ENCODE assay signal across 4 worm cellular contexts in genomic region chrIII:11467631-11468481, ce11.
A peak's percentile ranks its signal among the peaks of the same experiment; 100 is the strongest.
TF ChIP-seq lines count a peak whose summit lies in the region.

No protein-coding gene starts in this region.

TF ChIP-seq in whole organism, L2 larva, 48 proteins besides CTCF, POLR2A, EP300 and RAD21:
- TF ChIP-seq nhr-12 (tag; optimal IDR thresholded peaks at IDR 0.05; lab: Kevin White, UChicago) (no peak), egl-27 (tag; optimal IDR thresholded peaks at IDR 0.05; lab: Kevin White, UChicago) (no peak), R02D3.7 (tag; optimal IDR thresholded peaks at IDR 0.05; lab: Kevin White, UChicago) (no peak), ama-1 (optimal IDR thresholded peaks at IDR 0.05; lab: Kevin White, UChicago) (no peak), nhr-21 (tag; optimal IDR thresholded peaks at IDR 0.05; lab: Kevin White, UChicago) (no peak), nhr-129 (tag; optimal IDR thresholded peaks at IDR 0.05; lab: Kevin White, UChicago) (peak; percentile 19), ceh-16 (tag; optimal IDR thresholded peaks at IDR 0.05; lab: Kevin White, UChicago) (no peak), lsy-2 (tag; optimal IDR thresholded peaks at IDR 0.05; lab: Kevin White, UChicago) (no peak), lin-11 (tag; optimal IDR thresholded peaks at IDR 0.05; lab: Kevin White, UChicago) (no peak), sma-9 (GFP tag; optimal IDR thresholded peaks at IDR 0.05; lab: Kevin White, UChicago) (no peak), sma-9 (tag; optimal IDR thresholded peaks at IDR 0.05; lab: Kevin White, UChicago) (no peak), elt-1 (tag; optimal IDR thresholded peaks at IDR 0.05; lab: Kevin White, UChicago) (no peak), F13H6.1 (tag; optimal IDR thresholded peaks at IDR 0.05; lab: Kevin White, UChicago) (peak; percentile 9)

TF ChIP-seq in whole organism, L4 larva, 104 proteins besides CTCF, POLR2A, EP300 and RAD21 (continues in another document):
- no peak for TF ChIP-seq nhr-111 (GFP tag; optimal IDR thresholded peaks at IDR 0.05; lab: Kevin White, UChicago)
- peak in 1 of 2 experiments; percentile 7 for TF ChIP-seq lsy-2 (tag; optimal IDR thresholded peaks at IDR 0.05; lab: Kevin White, UChicago)
- TF ChIP-seq fos-1 (tag; optimal IDR thresholded peaks at IDR 0.05; lab: Kevin White, UChicago): no peak
- TF ChIP-seq zfp-3 (GFP tag; conservative IDR thresholded peaks at IDR 0.05; lab: Robert Waterston, UW): no peak
- TF ChIP-seq nhr-42 (GFP tag; IDR thresholded peaks at IDR 0.05; lab: Robert Waterston, UW): no peak
- TF ChIP-seq F44E2.7 (GFP tag; IDR thresholded peaks at IDR 0.05; lab: Robert Waterston, UW): no peak
- no peak for TF ChIP-seq unc-130 (GFP tag; optimal IDR thresholded peaks at IDR 0.05; lab: Kevin White, UChicago)
- TF ChIP-seq nhr-77 (tag; optimal IDR thresholded peaks at IDR 0.05; lab: Kevin White, UChicago): no peak
- TF ChIP-seq unc-62 (GFP tag; optimal IDR thresholded peaks at IDR 0.05 in 1 of 2; lab: Kevin White, UChicago): no peak
- no peak for TF ChIP-seq unc-62 (tag; optimal IDR thresholded peaks at IDR 0.05; lab: Kevin White, UChicago)
- TF ChIP-seq ZK337.2 (GFP tag; IDR thresholded peaks at IDR 0.05; lab: Robert Waterston, UW): no peak
- no peak for TF ChIP-seq zip-2 (tag; optimal IDR thresholded peaks at IDR 0.05; lab: Kevin White, UChicago)
- TF ChIP-seq egl-27 (tag; optimal IDR thresholded peaks at IDR 0.05; lab: Kevin White, UChicago): no peak
- TF ChIP-seq ctbp-1 (GFP tag; IDR thresholded peaks at IDR 0.05; lab: Robert Waterston, UW): 0 out of 2 replicates have a peak, but pooled peaks have one; percentile 26
- peak; percentile 80 for TF ChIP-seq aha-1 (tag; lab: Kevin White, UChicago)
- TF ChIP-seq nhr-48 (tag; optimal IDR thresholded peaks at IDR 0.05; lab: Kevin White, UChicago): no peak
- TF ChIP-seq snpc-4 (tag; optimal IDR thresholded peaks at IDR 0.05; lab: Kevin White, UChicago): no peak
- no peak for TF ChIP-seq nhr-6 (tag; optimal IDR thresholded peaks at IDR 0.05; lab: Kevin White, UChicago)
- TF ChIP-seq rbr-2 (tag; optimal IDR thresholded peaks at IDR 0.05; lab: Kevin White, UChicago): no peak
- TF ChIP-seq unc-39 (tag; optimal IDR thresholded peaks at IDR 0.05; lab: Kevin White, UChicago): no peak
- TF ChIP-seq mdt-29 (GFP tag; IDR thresholded peaks at IDR 0.05; lab: Robert Waterston, UW): no peak
- TF ChIP-seq ceh-44 (GFP tag; IDR thresholded peaks at IDR 0.05; lab: Robert Waterston, UW): 0 out of 2 replicates have a peak, but pooled peaks have one; percentile 12
- TF ChIP-seq daf-16 (GFP tag; optimal IDR thresholded peaks at IDR 0.05; lab: Kevin White, UChicago): no peak
- no peak for TF ChIP-seq daf-16 (tag; optimal IDR thresholded peaks at IDR 0.05; lab: Kevin White, UChicago)
- no peak for TF ChIP-seq hif-1 (tag; optimal IDR thresholded peaks at IDR 0.05; lab: Kevin White, UChicago)
- TF ChIP-seq R02D3.7 (tag; optimal IDR thresholded peaks at IDR 0.05; lab: Kevin White, UChicago): no peak
- no peak for TF ChIP-seq D1046.2 (GFP tag; IDR thresholded peaks at IDR 0.05; lab: Robert Waterston, UW)
- no peak for TF ChIP-seq mxl-2 (GFP tag; conservative IDR thresholded peaks at IDR 0.05; lab: Robert Waterston, UW)
- no peak for TF ChIP-seq ztf-7 (tag; optimal IDR thresholded peaks at IDR 0.05; lab: Kevin White, UChicago)

TF ChIP-seq in whole organism, late embryonic, 69 proteins besides CTCF, POLR2A, EP300 and RAD21:
- TF ChIP-seq ceh-34 (tag; optimal IDR thresholded peaks at IDR 0.05; lab: Kevin White, UChicago) (peak; percentile 44), ceh-19 (GFP tag; optimal IDR thresholded peaks at IDR 0.05; lab: Kevin White, UChicago) (peak; percentile 32), K02D7.2 (tag; optimal IDR thresholded peaks at IDR 0.05; lab: Kevin White, UChicago) (peak; percentile 4), hlh-13 (GFP tag; optimal IDR thresholded peaks at IDR 0.05; lab: Kevin White, UChicago) (no peak), odd-2 (tag; optimal IDR thresholded peaks at IDR 0.05; lab: Kevin White, UChicago) (no peak), nfya-1 (tag; optimal IDR thresholded peaks at IDR 0.05; lab: Kevin White, UChicago) (peak; percentile 1), pha-2 (tag; optimal IDR thresholded peaks at IDR 0.05; lab: Kevin White, UChicago) (peak; percentile 2), ref-2 (tag; optimal IDR thresholded peaks at IDR 0.05; lab: Kevin White, UChicago) (peak; percentile 30)

TF ChIP-seq in whole organism, mixed stage, embryonic, 35 proteins besides CTCF, POLR2A, EP300 and RAD21:
- TF ChIP-seq bed-3 (GFP tag; optimal IDR thresholded peaks at IDR 0.05; lab: Kevin White, UChicago) (no peak), ham-2 (GFP tag; optimal IDR thresholded peaks at IDR 0.05; lab: Kevin White, UChicago) (peak; percentile 96), cnd-1 (tag; optimal IDR thresholded peaks at IDR 0.05; lab: Kevin White, UChicago) (peak; percentile 5), drap-1 (GFP tag; optimal IDR thresholded peaks at IDR 0.05; lab: Kevin White, UChicago) (no peak), zip-8 (tag; optimal IDR thresholded peaks at IDR 0.05; lab: Kevin White, UChicago) (no peak), flh-1 (GFP tag; optimal IDR thresholded peaks at IDR 0.05; lab: Kevin White, UChicago) (no peak), snpc-4 (tag; optimal IDR thresholded peaks at IDR 0.05; lab: Kevin White, UChicago) (no peak), unc-120 (tag; optimal IDR thresholded peaks at IDR 0.05; lab: Kevin White, UChicago; ENCODE audit: poor library complexity, severe bottlenecking) (peak; percentile 13)
